Worm (Caenorhabditis elegans): Measurements from ENCODE around the gene K09C4.2.

- TF ChIP-seq ceh-36 (tag; optimal IDR thresholded peaks at IDR 0.05) (no peak), flt-1 (GFP tag; IDR thresholded peaks at IDR 0.05) (no peak), tra-4 (tag; optimal IDR thresholded peaks at IDR 0.05) (no peak), hmg-4 (GFP tag; optimal IDR thresholded peaks at IDR 0.05) (no peak), tbx-37 (GFP tag; conservative IDR thresholded peaks at IDR 0.05) (no peak), ama-1 (optimal IDR thresholded peaks at IDR 0.05) (no peak), ceh-13 (GFP tag; optimal IDR thresholded peaks at IDR 0.05) (no peak), hnd-1 (tag; optimal IDR thresholded peaks at IDR 0.05) (no peak), tbx-11 (GFP tag; IDR thresholded peaks at IDR 0.05) (no peak), ets-7 (tag; optimal IDR thresholded peaks at IDR 0.05) (no peak), scrt-1 (GFP tag; IDR thresholded peaks at IDR 0.05) (no peak), F13C5.2 (tag; optimal IDR thresholded peaks at IDR 0.05) (no peak), hmbx-1 (tag; optimal IDR thresholded peaks at IDR 0.05) (no peak), B0310.2 (tag; optimal IDR thresholded peaks at IDR 0.05) (no peak)
These were observed 43.8 kb upstream of the K09C4.2 start, which contains the start of gene tba-9 for ce11 chrX:3252500-3252899.

All from whole organism, early embryonic.